Fruit fly (Drosophila melanogaster): ENCODE data around the gene Atg17.

Gene Atg17

dm6 chr3R:5622985-5623630, 46.4 kb upstream of the Atg17 start (continued):
- TF ChIP-seq Myb (GFP tag; optimal IDR thresholded peaks at IDR 0.05) (peak; percentile 19), esg (GFP tag; conservative IDR thresholded peaks at IDR 0.05) (no peak), maf-S (GFP tag; optimal IDR thresholded peaks at IDR 0.05) (peak; percentile 34), H15 (GFP tag; IDR thresholded peaks at IDR 0.05) (no peak), CG7839 (tag; optimal IDR thresholded peaks at IDR 0.05) (peak; percentile 57), Dbx (GFP tag; IDR thresholded peaks at IDR 0.05) (no peak), bab2 (GFP tag; optimal IDR thresholded peaks at IDR 0.05) (peak; percentile 87), lola (GFP tag; optimal IDR thresholded peaks at IDR 0.05) (peak in 1 of 3 experiments; percentile 66), Xrp1 (GFP tag; IDR thresholded peaks at IDR 0.05) (no peak), Dip2 (GFP tag; IDR thresholded peaks at IDR 0.05) (no peak), nerfin-2 (GFP tag; IDR thresholded peaks at IDR 0.05; ENCODE audit: partially characterized antibody) (no peak), CG2199 (GFP tag; IDR thresholded peaks at IDR 0.05) (no peak), CG12769 (tag; optimal IDR thresholded peaks at IDR 0.05) (peak; percentile 73), MBD-R2 (GFP tag; IDR thresholded peaks at IDR 0.05) (no peak), CG6654 (GFP tag; optimal IDR thresholded peaks at IDR 0.05) (no peak), unc-4 (GFP tag; IDR thresholded peaks at IDR 0.05; ENCODE audit: partially characterized antibody) (no peak), CG16813 (GFP tag; IDR thresholded peaks at IDR 0.05; ENCODE audit: partially characterized antibody) (no peak), Neu2 (GFP tag; optimal IDR thresholded peaks at IDR 0.05; ENCODE audit: borderline replicate concordance) (no peak), CG17186 (GFP tag; optimal IDR thresholded peaks at IDR 0.05) (peak; percentile 56), CG8089 (GFP tag; optimal IDR thresholded peaks at IDR 0.05) (peak; percentile 79), Blimp-1 (GFP tag; optimal IDR thresholded peaks at IDR 0.05) (peak; percentile 70), CG9817 (tag; optimal IDR thresholded peaks at IDR 0.05) (peak; percentile 42), Spps (tag; optimal IDR thresholded peaks at IDR 0.05) (peak; percentile 72), da (GFP tag; optimal IDR thresholded peaks at IDR 0.05) (no peak), CG1792 (GFP tag; optimal IDR thresholded peaks at IDR 0.05) (peak; percentile 72), jigr1 (GFP tag; IDR thresholded peaks at IDR 0.05) (no peak), tll (GFP tag; optimal IDR thresholded peaks at IDR 0.05) (peak in 1 of 2 experiments; percentile 49), gt (GFP tag; IDR thresholded peaks at IDR 0.05) (no peak), D19A (tag; optimal IDR thresholded peaks at IDR 0.05) (peak; percentile 62), Dip3 (GFP tag; optimal IDR thresholded peaks at IDR 0.05) (no peak), lmd (GFP tag; IDR thresholded peaks at IDR 0.05) (no peak), corto (GFP tag; optimal IDR thresholded peaks at IDR 0.05) (no peak), Gug (GFP tag; IDR thresholded peaks at IDR 0.05) (no peak), CG2678 (tag; optimal IDR thresholded peaks at IDR 0.05) (peak; percentile 78), CG13123 (GFP tag; optimal IDR thresholded peaks at IDR 0.05) (peak; percentile 87), CG14050 (GFP tag; IDR thresholded peaks at IDR 0.05) (no peak), kni (GFP tag; optimal IDR thresholded peaks at IDR 0.05) (peak; percentile 96), Mes4 (GFP tag; optimal IDR thresholded peaks at IDR 0.05) (peak; percentile 69), CG31224 (GFP tag; IDR thresholded peaks at IDR 0.05) (no peak), seq (GFP tag; IDR thresholded peaks at IDR 0.05) (no peak), CG31441 (GFP tag; IDR thresholded peaks at IDR 0.05) (no peak), CG3838 (GFP tag; optimal IDR thresholded peaks at IDR 0.05) (peak; percentile 64), CG15479 (GFP tag; optimal IDR thresholded peaks at IDR 0.05) (peak; percentile 66), Drgx (GFP tag; IDR thresholded peaks at IDR 0.05) (no peak), ac (GFP tag; optimal IDR thresholded peaks at IDR 0.05) (peak; percentile 88), NC2α (GFP tag; optimal IDR thresholded peaks at IDR 0.05) (peak; percentile 82), ase (GFP tag; IDR thresholded peaks at IDR 0.05) (no peak), dimm (GFP tag; IDR thresholded peaks at IDR 0.05) (no peak), Usf (GFP tag; optimal IDR thresholded peaks at IDR 0.05) (no peak), Adf1 (GFP tag; IDR thresholded peaks at IDR 0.05) (no peak)
